Worm (Caenorhabditis elegans) whole organism, midembryonic: ENCODE data around the gene Y43F8B.9.

Source experiments
- flt-1 ChIP-seq: fragments of 200-800 bp; sonication (Bioruptor generic); IDR thresholded peaks from 2 replicates; pipeline ENCODE4 v1.3.6; 2022; ENCODE audit warnings: missing genetic modification characterization, missing compliant biosample characterization
- ztf-23 ChIP-seq: fragments of 200-800 bp; sonication (Bioruptor generic); IDR thresholded peaks from 2 replicates; pipeline ENCODE4 v1.3.6; 2022; ENCODE audit warnings: missing genetic modification reagents, missing genetic modification characterization, missing compliant biosample characterization
- ztf-29 ChIP-seq: fragments of 200-800 bp; sonication (Bioruptor generic); IDR thresholded peaks from 2 replicates; pipeline ENCODE4 v1.3.6; 2022; ENCODE audit warnings: missing genetic modification reagents, missing genetic modification characterization, missing compliant biosample characterization

ce11 chrV:19431036-19431435 is 46.9 kb upstream of the Y43F8B.9 start, which contains the start of gene srw-85:
- TF ChIP-seq ztf-23 (GFP tag; lab: Robert Waterston, UW) (no peak), flt-1 (GFP tag; lab: Robert Waterston, UW) (no peak), ztf-29 (GFP tag; lab: Robert Waterston, UW) (no peak)
